Worm (Caenorhabditis elegans) whole organism, L4/young adult: ENCODE results near the gene K09C4.4.

Experiments
- W03F9.2 ChIP-seq: fragments of 150-350 bp; optimal IDR thresholded peaks from 2 replicates; lab custom pipeline; 2014; ENCODE audit warnings: missing biosample characterization, missing genetic modification characterization
- dao-5 ChIP-seq: sonication (generic microtip); optimal IDR thresholded peaks from 2 replicates; lab custom pipeline; 2016; ENCODE audit warnings: missing genotype, missing genetic modification characterization, moderate library complexity, missing compliant biosample characterization

- TF ChIP-seq dao-5 (tag; lab: Kevin White, UChicago) = no peak
- TF ChIP-seq W03F9.2 (tag; lab: Kevin White, UChicago) = no peak
Measured at ce11 chrX:3247768-3248167, 41.5 kb upstream of the K09C4.4 start.
